Worm (Caenorhabditis elegans): Measurements from ENCODE around the gene W02F12.4.

The W02F12.4 gene

DNA sequence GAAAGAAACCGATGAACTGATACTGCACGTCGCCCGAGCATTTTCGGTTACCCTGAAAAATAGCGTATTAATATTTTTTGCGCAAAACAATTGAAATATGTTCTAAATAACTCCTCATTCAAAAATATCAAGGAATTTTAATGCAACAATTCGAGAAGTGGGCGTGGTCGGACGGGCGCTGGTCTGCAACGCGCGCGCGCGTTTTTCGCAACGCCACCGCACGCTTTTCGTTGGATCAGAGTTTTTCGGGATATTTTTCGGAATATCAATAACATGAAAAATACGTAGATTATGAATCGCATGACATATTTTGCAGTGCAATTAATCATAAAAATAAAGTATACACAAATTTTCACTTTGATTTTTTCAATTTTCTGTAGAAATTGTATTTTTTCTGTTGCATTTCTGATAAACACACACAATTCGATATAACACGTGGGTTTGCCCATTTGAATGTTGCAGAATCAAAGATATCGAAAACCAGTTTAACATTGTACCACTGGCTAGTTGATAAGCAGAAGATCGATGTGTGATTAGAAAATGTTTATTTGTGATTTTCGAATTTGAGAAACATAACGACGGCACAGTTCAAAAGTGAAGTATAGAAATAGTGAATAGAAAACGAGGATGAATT is 2.4 kb upstream of the W02F12.4 start, which contains the start of gene dlst-1 (continued):
- peak; percentile 60 for TF ChIP-seq tbx-2 (tag; optimal IDR thresholded peaks at IDR 0.05)
- peak; percentile 42 for TF ChIP-seq ceh-19 (GFP tag; optimal IDR thresholded peaks at IDR 0.05)
- no peak for TF ChIP-seq npax-4 (tag; optimal IDR thresholded peaks at IDR 0.05)
- TF ChIP-seq Y22D7AL.16 (tag; optimal IDR thresholded peaks at IDR 0.05): peak; percentile 5
- TF ChIP-seq fkh-6 (tag; optimal IDR thresholded peaks at IDR 0.05): peak; percentile 42
- TF ChIP-seq hlh-8 (tag; optimal IDR thresholded peaks at IDR 0.05): peak; percentile 6
- TF ChIP-seq odd-2 (tag; optimal IDR thresholded peaks at IDR 0.05): no peak
- TF ChIP-seq hlh-6 (tag; optimal IDR thresholded peaks at IDR 0.05): peak; percentile 14
- no peak for TF ChIP-seq pax-1 (tag; optimal IDR thresholded peaks at IDR 0.05)
- no peak for TF ChIP-seq eyg-1 (tag; optimal IDR thresholded peaks at IDR 0.05)
- TF ChIP-seq nhr-232 (tag; optimal IDR thresholded peaks at IDR 0.05): peak; percentile 47
- no peak for TF ChIP-seq mec-3 (tag; optimal IDR thresholded peaks at IDR 0.05; ENCODE audit: borderline replicate concordance)
- no peak for TF ChIP-seq dmd-4 (tag; optimal IDR thresholded peaks at IDR 0.05; ENCODE audit: borderline replicate concordance)
- TF ChIP-seq ceh-24 (tag; optimal IDR thresholded peaks at IDR 0.05): no peak
- peak; percentile 27 for TF ChIP-seq hlh-15 (tag; optimal IDR thresholded peaks at IDR 0.05)
- peak; percentile 45 for TF ChIP-seq sox-4 (tag; optimal IDR thresholded peaks at IDR 0.05)
- no peak for TF ChIP-seq unc-3 (GFP tag; conservative IDR thresholded peaks at IDR 0.05)
- TF ChIP-seq unc-3 (tag; optimal IDR thresholded peaks at IDR 0.05): peak; percentile 40
- TF ChIP-seq ttx-3 (tag; optimal IDR thresholded peaks at IDR 0.05): peak; percentile 54
- no peak for TF ChIP-seq unc-42 (tag; optimal IDR thresholded peaks at IDR 0.05)
- TF ChIP-seq C38D4.7 (GFP tag; optimal IDR thresholded peaks at IDR 0.05): peak; percentile 23
- no peak for TF ChIP-seq ceh-48 (tag; optimal IDR thresholded peaks at IDR 0.05)
- no peak for TF ChIP-seq T23F11.4 (GFP tag; optimal IDR thresholded peaks at IDR 0.05)
- TF ChIP-seq pqm-1 (tag; optimal IDR thresholded peaks at IDR 0.05): no peak
- no peak for TF ChIP-seq ama-1 (optimal IDR thresholded peaks at IDR 0.05)
- TF ChIP-seq fkh-10 (GFP tag; optimal IDR thresholded peaks at IDR 0.05): no peak
- TF ChIP-seq tbx-7 (tag; optimal IDR thresholded peaks at IDR 0.05): peak; percentile 2
- TF ChIP-seq hlh-30 (tag; optimal IDR thresholded peaks at IDR 0.05; ENCODE audit: insufficient read depth): no peak
- TF ChIP-seq ceh-31 (tag; optimal IDR thresholded peaks at IDR 0.05): peak; percentile 49
- TF ChIP-seq pros-1 (tag; optimal IDR thresholded peaks at IDR 0.05): no peak
- no peak for TF ChIP-seq dve-1 (tag; optimal IDR thresholded peaks at IDR 0.05)
- peak; percentile 35 for TF ChIP-seq rnt-1 (tag; optimal IDR thresholded peaks at IDR 0.05)
- peak; percentile 49 for TF ChIP-seq fax-1 (tag; optimal IDR thresholded peaks at IDR 0.05)
- peak; percentile 12 for TF ChIP-seq ceh-6 (GFP tag; optimal IDR thresholded peaks at IDR 0.05)
- no peak for TF ChIP-seq lim-6 (tag; optimal IDR thresholded peaks at IDR 0.05)
- TF ChIP-seq ceh-9 (tag; optimal IDR thresholded peaks at IDR 0.05): no peak
- peak; percentile 29 for TF ChIP-seq gmeb-2 (tag; optimal IDR thresholded peaks at IDR 0.05)
- TF ChIP-seq nhr-11 (tag; optimal IDR thresholded peaks at IDR 0.05): no peak
- TF ChIP-seq K02D7.2 (tag; optimal IDR thresholded peaks at IDR 0.05): peak; percentile 46
- TF ChIP-seq ceh-2 (tag; optimal IDR thresholded peaks at IDR 0.05): no peak
- TF ChIP-seq ceh-18 (tag; optimal IDR thresholded peaks at IDR 0.05): peak; percentile 4
- TF ChIP-seq sox-2 (GFP tag; IDR thresholded peaks at IDR 0.05): no peak
- TF ChIP-seq ztf-16 (tag; optimal IDR thresholded peaks at IDR 0.05): peak; percentile 56
- peak; percentile 72 for TF ChIP-seq elt-2 (tag; optimal IDR thresholded peaks at IDR 0.05)
- peak; percentile 48 for TF ChIP-seq ceh-14 (tag; optimal IDR thresholded peaks at IDR 0.05)
- TF ChIP-seq ets-4 (tag; optimal IDR thresholded peaks at IDR 0.05): no peak
- no peak for TF ChIP-seq elt-4 (tag; optimal IDR thresholded peaks at IDR 0.05)
- TF ChIP-seq C08G9.2 (tag; optimal IDR thresholded peaks at IDR 0.05): peak; percentile 36
- TF ChIP-seq madf-2 (tag; optimal IDR thresholded peaks at IDR 0.05): peak; percentile 62
- TF ChIP-seq unc-55 (GFP tag; optimal IDR thresholded peaks at IDR 0.05): no peak
- TF ChIP-seq ceh-22 (tag; optimal IDR thresholded peaks at IDR 0.05): no peak
- TF ChIP-seq che-1 (tag; optimal IDR thresholded peaks at IDR 0.05): peak; percentile 2
- peak; percentile 20 for TF ChIP-seq pha-2 (tag; optimal IDR thresholded peaks at IDR 0.05)

All from whole organism, late embryonic.